Worm (Caenorhabditis elegans) whole organism, late embryonic: ENCODE data around the gene srh-116.

Experiments
- ceh-6 ChIP-seq: fragments of 200-800 bp; sonication (Bioruptor generic); optimal IDR thresholded peaks from 2 replicates; lab custom pipeline; 2018; ENCODE audit warnings: mild to moderate bottlenecking, missing genetic modification characterization, missing compliant biosample characterization
- elt-2 ChIP-seq: sonication (generic microtip); optimal IDR thresholded peaks from 2 replicates; lab custom pipeline; 2016; ENCODE audit warnings: missing genetic modification reagents, missing genetic modification characterization, missing compliant biosample characterization
- fkh-10 ChIP-seq: fragments of 150-350 bp; optimal IDR thresholded peaks from 2 replicates; lab custom pipeline; 2014; ENCODE audit warnings: missing biosample characterization, missing genetic modification reagents, missing genetic modification characterization
- unc-42 ChIP-seq: sonication (generic microtip); optimal IDR thresholded peaks from 2 replicates; lab custom pipeline; 2016; ENCODE audit warnings: missing genotype, missing genetic modification characterization, missing compliant biosample characterization

ce11 chrV:17238799-17239198, 16.1 kb downstream of the srh-116 start, which contains the start of gene T19C9.8:
- TF ChIP-seq fkh-10 (GFP tag; lab: Kevin White, UChicago) (no peak), ceh-6 (no peak), elt-2 (tag; lab: Kevin White, UChicago) (no peak), unc-42 (tag; lab: Kevin White, UChicago) (no peak)
